Worm (Caenorhabditis elegans) whole organism, midembryonic: ENCODE results near the gene Y57G11C.52.

ENCODE experiments used
- T22C8.4 ChIP-seq: fragments of 200-800 bp; sonication (Bioruptor generic); IDR thresholded peaks from 2 replicates; pipeline ENCODE4 v1.3.6; 2022; ENCODE audit warnings: missing genetic modification characterization, missing compliant biosample characterization
- cog-1 ChIP-seq: sonication (generic microtip); optimal IDR thresholded peaks from 2 replicates; lab custom pipeline; 2016; ENCODE audit warnings: missing genetic modification characterization, missing compliant biosample characterization
- flt-1 ChIP-seq: fragments of 200-800 bp; sonication (Bioruptor generic); IDR thresholded peaks from 2 replicates; pipeline ENCODE4 v1.3.6; 2022; ENCODE audit warnings: missing genetic modification characterization, missing compliant biosample characterization
- klf-2 ChIP-seq: fragments of 200-800 bp; sonication (Bioruptor generic); conservative IDR thresholded peaks from 2 replicates; pipeline ENCODE4 v1.3.6; 2022; ENCODE audit warnings: missing genetic modification reagents, missing genetic modification characterization, missing compliant biosample characterization
- med-1 ChIP-seq: sonication (generic microtip); optimal IDR thresholded peaks from 2 replicates; lab custom pipeline; 2017; ENCODE audit warnings: missing genetic modification characterization, mild to moderate bottlenecking, missing compliant biosample characterization, antibody characterized with exemption, missing genetic modification reagents; ENCODE audit not compliant: insufficient read depth
- ref-1 ChIP-seq: fragments of 200-800 bp; sonication (Bioruptor generic); conservative IDR thresholded peaks from 2 replicates; pipeline ENCODE4 v1.3.6; 2022; ENCODE audit warnings: missing genetic modification reagents, missing genetic modification characterization, missing compliant biosample characterization
- tab-1 ChIP-seq: fragments of 200-800 bp; sonication (Bioruptor generic); IDR thresholded peaks from 2 replicates; pipeline ENCODE4 v1.3.6; 2022; ENCODE audit warnings: missing genetic modification characterization, missing compliant biosample characterization
- ztf-23 ChIP-seq: fragments of 200-800 bp; sonication (Bioruptor generic); IDR thresholded peaks from 2 replicates; pipeline ENCODE4 v1.3.6; 2022; ENCODE audit warnings: missing genetic modification reagents, missing genetic modification characterization, missing compliant biosample characterization
- ztf-29 ChIP-seq: fragments of 200-800 bp; sonication (Bioruptor generic); IDR thresholded peaks from 2 replicates; pipeline ENCODE4 v1.3.6; 2022; ENCODE audit warnings: missing genetic modification reagents, missing genetic modification characterization, missing compliant biosample characterization

ce11 chrIV:14822267-14822666 lies 31.5 kb upstream of the Y57G11C.52 start:
- TF ChIP-seq cog-1 (tag; lab: Kevin White, UChicago), result no peak
- TF ChIP-seq klf-2 (GFP tag; lab: Robert Waterston, UW), result no peak
- no peak for TF ChIP-seq ztf-29 (GFP tag; lab: Robert Waterston, UW)
- TF ChIP-seq flt-1 (GFP tag; lab: Robert Waterston, UW), result peak; percentile 14; the same call in 1 of the 2 replicates
- TF ChIP-seq tab-1 (GFP tag; lab: Robert Waterston, UW), result no peak
- TF ChIP-seq ztf-23, result no peak
- no peak for TF ChIP-seq med-1 (GFP tag; lab: Kevin White, UChicago)
- TF ChIP-seq ref-1 (GFP tag; lab: Robert Waterston, UW), result no peak
- no peak for TF ChIP-seq T22C8.4 (GFP tag; lab: Robert Waterston, UW)
